Fruit fly (Drosophila melanogaster) S2 (cell line): ENCODE data around the gene nkt.

Experiments
- CG8478 ChIP-seq: fragments of >200 bp; optimal IDR thresholded peaks from 2 replicates; lab custom pipeline; 2018
- CTCF ChIP-seq, 2 experiments: fragments of >200 bp; optimal IDR thresholded peaks; 2 replicates each; lab custom pipeline; 2018

nkt gene

DNA sequence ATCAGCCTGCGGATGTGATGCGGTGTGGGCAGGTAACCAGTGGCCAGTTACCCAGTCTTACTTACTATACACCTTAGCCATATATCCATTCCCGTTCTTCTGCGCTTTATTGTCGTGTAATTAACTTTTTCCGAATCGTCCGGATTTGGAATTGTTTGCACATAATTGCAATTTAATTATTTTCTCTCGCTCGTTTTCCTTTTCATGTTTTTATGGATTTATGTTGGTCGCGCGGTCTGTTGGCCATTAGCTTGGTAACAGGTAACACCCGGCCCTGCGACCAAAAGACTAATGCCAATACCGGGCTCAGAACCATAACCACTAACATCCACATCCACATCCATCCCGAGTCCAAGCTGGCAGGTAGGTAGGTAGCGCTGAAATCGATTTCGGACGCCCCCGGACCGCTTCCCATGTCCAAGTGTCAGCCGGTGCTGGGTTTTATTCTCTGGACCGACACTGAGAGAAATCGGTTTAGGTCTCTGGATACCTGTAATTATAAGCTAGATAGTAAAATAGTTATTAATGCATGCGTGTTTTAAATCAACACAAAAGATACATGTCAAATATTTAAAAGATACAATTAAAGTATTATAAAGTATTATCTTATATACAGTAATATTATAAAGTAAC, 36.1 kb downstream of the nkt start:
- TF ChIP-seq CTCF (optimal IDR thresholded peaks at IDR 0.05; lab: Kevin White, UChicago) (no peak), CG8478 (lab: Kevin White, UChicago) (no peak)

DNA sequence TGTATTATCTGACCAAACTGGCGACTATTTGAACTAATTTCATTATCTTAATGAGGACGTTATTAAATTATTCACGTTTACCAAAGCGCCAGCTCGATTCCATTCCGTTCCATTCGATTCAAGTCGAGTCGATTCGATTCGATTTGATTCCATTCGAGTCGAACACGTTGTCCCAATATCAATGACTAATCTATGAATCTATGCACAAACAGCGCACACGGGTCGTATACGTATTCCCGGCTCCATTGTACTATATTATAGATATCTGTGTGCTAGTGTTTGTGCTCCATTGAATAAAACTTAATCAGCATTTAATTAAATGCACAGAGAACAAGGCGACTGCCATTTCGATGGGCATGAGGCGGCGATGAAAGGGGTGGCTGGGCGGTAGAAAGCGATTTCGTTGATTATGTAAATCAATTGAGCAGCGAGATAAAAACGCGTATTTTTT, 38.1 kb downstream of the nkt start:
- TF ChIP-seq CG8478 (lab: Kevin White, UChicago) (no peak), CTCF (optimal IDR thresholded peaks at IDR 0.05; lab: Kevin White, UChicago) (no peak)

DNA sequence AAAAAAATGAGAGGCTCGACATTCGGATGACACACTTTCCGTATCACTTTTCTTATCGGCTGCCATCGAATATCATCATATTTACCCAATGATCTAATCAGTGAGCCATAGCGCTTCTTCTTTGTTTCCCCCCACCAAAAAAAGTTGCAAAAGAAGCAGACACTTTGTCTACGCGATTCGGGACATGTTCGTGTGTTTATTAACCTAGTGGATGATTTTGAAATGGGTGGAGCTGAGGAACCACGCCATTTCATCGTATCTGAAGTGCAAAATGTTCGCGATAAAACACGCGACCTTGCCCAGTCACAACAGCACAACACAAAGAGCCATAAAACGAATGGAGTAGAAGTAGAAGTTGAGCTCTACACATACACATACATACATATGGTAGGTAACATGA, 40.8 kb downstream of the nkt start:
- no peak for TF ChIP-seq CG8478 (lab: Kevin White, UChicago)
- TF ChIP-seq CTCF (optimal IDR thresholded peaks at IDR 0.05; lab: Kevin White, UChicago): no peak

- TF ChIP-seq CTCF (optimal IDR thresholded peaks at IDR 0.05; lab: Kevin White, UChicago) (no peak), CG8478 (lab: Kevin White, UChicago) (no peak)
Measured at dm6 chr3L:11242410-11243291, 41.5 kb downstream of the nkt start.

DNA sequence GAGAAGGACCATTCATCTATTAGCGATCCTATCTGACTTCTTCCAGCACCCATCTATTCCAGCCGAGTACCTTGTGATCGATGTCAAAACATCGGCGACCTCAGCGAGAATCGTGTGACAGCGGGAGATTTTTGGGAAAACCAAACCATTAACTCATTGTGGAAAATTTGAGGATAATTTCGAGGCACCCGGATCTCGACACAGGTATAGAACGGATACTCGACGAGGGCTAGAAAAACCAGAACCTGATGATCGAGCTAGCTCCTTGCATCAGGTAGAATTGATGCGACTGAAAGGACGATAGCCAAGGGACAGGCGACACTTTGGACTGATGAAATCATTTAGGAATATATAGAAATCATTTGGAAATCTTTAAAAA, 42.1 kb downstream of the nkt start:
- TF ChIP-seq CG8478 (lab: Kevin White, UChicago): no peak
- TF ChIP-seq CTCF (optimal IDR thresholded peaks at IDR 0.05; lab: Kevin White, UChicago): no peak

dm6 chr3L:11244024-11244576, 42.9 kb downstream of the nkt start:
- TF ChIP-seq CTCF (optimal IDR thresholded peaks at IDR 0.05; lab: Kevin White, UChicago) (no peak), CG8478 (lab: Kevin White, UChicago) (no peak)

- no peak for TF ChIP-seq CG8478 (lab: Kevin White, UChicago)
- TF ChIP-seq CTCF (optimal IDR thresholded peaks at IDR 0.05; lab: Kevin White, UChicago): no peak
Measured at dm6 chr3L:11246046-11246887, 45.1 kb downstream of the nkt start.

dm6 chr3L:11247370-11248255, 46.5 kb downstream of the nkt start:
- TF ChIP-seq CTCF (optimal IDR thresholded peaks at IDR 0.05; lab: Kevin White, UChicago) (no peak), CG8478 (lab: Kevin White, UChicago) (no peak)

- TF ChIP-seq CG8478 (lab: Kevin White, UChicago): no peak
- peak; percentile 92 to 93 for TF ChIP-seq CTCF (optimal IDR thresholded peaks at IDR 0.05; lab: Kevin White, UChicago)
Measured at dm6 chr3L:11248303-11248702, 47.2 kb downstream of the nkt start.
